Fruit fly (Drosophila melanogaster): Measurements from ENCODE around the gene Nt5a.

Nt5a gene

DNA sequence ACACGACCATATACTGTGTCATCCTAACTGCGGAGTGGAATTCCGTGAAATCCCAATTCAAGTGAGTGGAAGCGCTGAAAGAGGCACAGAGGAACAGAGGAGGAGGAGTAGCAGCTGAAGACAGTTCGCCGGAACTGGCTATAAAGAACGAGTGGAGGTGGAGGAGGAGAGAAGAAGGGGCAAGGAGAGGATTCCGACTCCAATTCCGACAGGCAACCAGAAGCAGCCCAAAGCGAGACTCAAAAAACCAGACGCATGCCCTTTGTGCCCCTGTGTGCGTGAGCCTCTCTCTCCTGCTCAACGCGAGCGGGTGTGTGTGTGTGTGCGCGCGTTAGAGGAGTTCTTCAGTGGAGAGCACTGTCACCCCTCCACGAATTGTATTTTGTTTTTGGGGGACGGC lies 42.2 kb upstream of the Nt5a start:
- peak; percentile 79 for TF ChIP-seq psq (GFP tag; optimal IDR thresholded peaks at IDR 0.05)
- peak; percentile 50 for TF ChIP-seq Dif (GFP tag; optimal IDR thresholded peaks at IDR 0.05; ENCODE audit: partially characterized antibody)
- peak in 1 of 2 experiments; percentile 13 for TF ChIP-seq dl (GFP tag; optimal IDR thresholded peaks at IDR 0.05; ENCODE audit: insufficient read depth in 1 of 2, partially characterized antibody in 2 of 2)
- TF ChIP-seq Dfd (GFP tag; optimal IDR thresholded peaks at IDR 0.05): no peak

DNA sequence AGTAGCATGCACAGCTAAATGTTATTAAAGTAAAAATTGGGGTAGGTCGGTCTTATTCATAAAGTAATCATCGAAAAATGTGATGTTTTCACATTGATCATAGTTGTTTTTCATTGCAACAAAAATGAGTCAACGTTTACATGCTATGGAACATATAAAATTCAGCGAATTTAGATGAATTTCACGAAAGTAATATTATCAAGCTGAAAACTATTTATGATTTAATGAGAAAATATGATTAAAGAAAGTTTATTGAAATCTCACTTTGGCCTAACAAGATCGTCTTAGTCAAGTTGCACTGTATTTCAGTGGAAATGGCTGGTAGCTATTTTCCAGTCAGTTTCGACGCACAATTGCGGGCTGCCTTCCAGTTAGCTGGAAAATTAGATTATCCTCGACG lies 41.7 kb upstream of the Nt5a start:
- TF ChIP-seq Dif (GFP tag; optimal IDR thresholded peaks at IDR 0.05; ENCODE audit: partially characterized antibody) (no peak), Dfd (GFP tag; optimal IDR thresholded peaks at IDR 0.05) (no peak), Hnf4 (GFP tag; optimal IDR thresholded peaks at IDR 0.05) (no peak), dmrt93B (GFP tag; optimal IDR thresholded peaks at IDR 0.05) (no peak), GATAd (GFP tag; optimal IDR thresholded peaks at IDR 0.05) (no peak), Mio (GFP tag; optimal IDR thresholded peaks at IDR 0.05) (no peak)

DNA sequence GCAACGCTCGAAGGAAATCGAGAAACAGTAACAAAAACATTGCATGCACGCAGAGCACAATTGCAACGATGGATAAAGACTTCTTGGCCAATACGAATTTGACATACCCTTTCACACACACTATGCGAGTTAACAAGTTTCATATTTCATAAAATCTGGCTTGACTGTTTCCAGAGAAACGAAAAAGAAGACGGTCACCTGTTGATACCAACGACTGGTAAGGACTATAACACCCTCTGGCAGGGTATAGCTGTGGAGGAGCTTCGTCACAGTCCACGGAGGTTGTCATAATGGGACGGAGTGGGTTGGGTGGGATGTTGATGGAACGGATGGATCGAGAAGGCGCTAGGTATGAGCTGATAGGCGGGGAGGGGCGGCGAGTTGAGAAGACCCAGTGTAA lies 41.0 kb upstream of the Nt5a start:
- peak; percentile 32 for TF ChIP-seq HLH106 (tag; optimal IDR thresholded peaks at IDR 0.05)
- TF ChIP-seq lola (GFP tag; optimal IDR thresholded peaks at IDR 0.05): no peak
- no peak for TF ChIP-seq GATAd (GFP tag; optimal IDR thresholded peaks at IDR 0.05)
- TF ChIP-seq Dfd (GFP tag; optimal IDR thresholded peaks at IDR 0.05): no peak
- peak; percentile 21 for TF ChIP-seq OdsH (GFP tag; optimal IDR thresholded peaks at IDR 0.05)
- TF ChIP-seq sv (GFP tag; optimal IDR thresholded peaks at IDR 0.05): no peak
- TF ChIP-seq Hr78 (GFP tag; optimal IDR thresholded peaks at IDR 0.05): no peak
- TF ChIP-seq CG32264 (GFP tag; optimal IDR thresholded peaks at IDR 0.05): no peak
- peak; percentile 9 for TF ChIP-seq psq (GFP tag; optimal IDR thresholded peaks at IDR 0.05)
- TF ChIP-seq jim (GFP tag; optimal IDR thresholded peaks at IDR 0.05): no peak
- no peak for TF ChIP-seq tai (GFP tag; optimal IDR thresholded peaks at IDR 0.05)
- TF ChIP-seq br (GFP tag; optimal IDR thresholded peaks at IDR 0.05): peak; percentile 34
- TF ChIP-seq rgr (GFP tag; optimal IDR thresholded peaks at IDR 0.05): peak; percentile 38
- no peak for TF ChIP-seq sage (GFP tag; optimal IDR thresholded peaks at IDR 0.05)
- TF ChIP-seq ey (GFP tag; optimal IDR thresholded peaks at IDR 0.05): peak; percentile 66
- TF ChIP-seq dsf (GFP tag; optimal IDR thresholded peaks at IDR 0.05; ENCODE audit: borderline replicate concordance): no peak
- peak in 1 of 2 experiments; percentile 62 for TF ChIP-seq foxo (GFP tag; optimal IDR thresholded peaks at IDR 0.05)
- no peak for TF ChIP-seq Abd-B (GFP tag; optimal IDR thresholded peaks at IDR 0.05)
- no peak for TF ChIP-seq pan (optimal IDR thresholded peaks at IDR 0.05)
- peak; percentile 29 for TF ChIP-seq Sp1 (GFP tag; optimal IDR thresholded peaks at IDR 0.05)
- peak; percentile 49 for TF ChIP-seq h (GFP tag; optimal IDR thresholded peaks at IDR 0.05)
- TF ChIP-seq usp (GFP tag; optimal IDR thresholded peaks at IDR 0.05): no peak
- TF ChIP-seq dmrt93B (GFP tag; optimal IDR thresholded peaks at IDR 0.05): no peak
- TF ChIP-seq Jra (GFP tag; optimal IDR thresholded peaks at IDR 0.05): no peak
- TF ChIP-seq Myc (optimal IDR thresholded peaks at IDR 0.05): no peak
- TF ChIP-seq fru (GFP tag; optimal IDR thresholded peaks at IDR 0.05): peak; percentile 58

DNA sequence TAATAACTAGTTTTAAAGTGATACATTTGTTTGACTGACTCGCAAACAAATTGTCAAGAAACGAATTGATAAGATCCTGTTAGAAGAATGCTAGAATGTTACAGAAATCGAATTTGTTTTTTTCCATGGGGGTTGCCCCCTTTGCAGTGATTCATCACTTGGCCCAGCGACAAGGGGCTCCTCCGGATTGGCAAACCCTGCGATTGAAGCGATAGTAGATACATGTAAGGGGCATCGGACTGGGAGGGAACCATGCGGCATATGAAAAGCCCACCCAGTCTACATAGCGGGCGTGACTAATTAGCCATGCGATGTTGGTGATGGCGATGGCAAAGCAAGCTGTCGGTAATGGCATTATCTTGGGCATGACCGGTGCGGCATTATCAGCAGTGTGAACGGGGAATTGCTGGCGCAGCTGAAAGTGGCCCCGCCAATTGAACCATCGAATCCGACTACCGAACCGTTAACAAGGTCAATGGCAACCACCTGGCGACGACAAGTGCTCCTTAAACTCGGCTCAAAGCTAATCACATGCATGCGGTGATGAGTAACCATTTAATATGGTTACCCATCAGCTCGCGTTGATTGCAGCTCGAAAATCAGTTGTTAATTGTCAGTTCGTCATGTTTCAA lies 39.9 kb upstream of the Nt5a start:
- TF ChIP-seq Vsx2 (GFP tag; optimal IDR thresholded peaks at IDR 0.05; ENCODE audit: partially characterized antibody) (peak; percentile 48), Dfd (GFP tag; optimal IDR thresholded peaks at IDR 0.05) (no peak)

DNA sequence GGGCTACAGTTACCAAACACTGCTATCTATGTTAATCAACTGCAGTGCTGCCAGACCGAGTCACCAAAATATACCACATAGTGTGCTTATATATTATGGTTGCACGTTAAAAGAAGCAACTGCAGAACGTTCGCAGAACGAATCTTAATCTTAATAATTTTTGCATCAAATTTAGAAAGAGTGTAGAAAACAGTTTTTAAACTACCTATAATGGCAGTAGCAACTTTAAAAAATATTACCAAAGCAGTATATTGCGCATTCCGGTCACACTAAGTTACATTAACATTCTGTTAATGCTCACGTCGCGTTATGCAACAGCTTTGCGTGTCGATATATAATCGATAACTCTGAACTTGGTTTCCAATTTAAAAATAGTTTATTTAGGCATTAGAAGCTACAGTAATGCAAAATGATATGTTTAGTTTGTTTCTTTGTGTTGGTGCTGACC lies 34.9 kb upstream of the Nt5a start, which contains the start of gene indra:
Gene indra, minus strand, starts transcription at position 271 of the 448 bp plus-strand sequence.
- TF ChIP-seq sage (GFP tag; optimal IDR thresholded peaks at IDR 0.05) (no peak), Rel (GFP tag; optimal IDR thresholded peaks at IDR 0.05) (no peak), Rel (tag; optimal IDR thresholded peaks at IDR 0.05) (peak; percentile 46), br (GFP tag; optimal IDR thresholded peaks at IDR 0.05) (no peak), dl (GFP tag; optimal IDR thresholded peaks at IDR 0.05; ENCODE audit: insufficient read depth in 1 of 2, partially characterized antibody in 2 of 2) (no peak), GATAd (GFP tag; optimal IDR thresholded peaks at IDR 0.05) (no peak), Hr83 (GFP tag; optimal IDR thresholded peaks at IDR 0.05; ENCODE audit: poor library complexity, severe bottlenecking) (no peak), Dif (GFP tag; optimal IDR thresholded peaks at IDR 0.05; ENCODE audit: partially characterized antibody) (no peak), Abd-B (GFP tag; optimal IDR thresholded peaks at IDR 0.05) (no peak), dmrt93B (GFP tag; optimal IDR thresholded peaks at IDR 0.05) (no peak), lola (GFP tag; optimal IDR thresholded peaks at IDR 0.05) (no peak), usp (GFP tag; optimal IDR thresholded peaks at IDR 0.05) (no peak), Hr78 (GFP tag; optimal IDR thresholded peaks at IDR 0.05) (no peak), sv (GFP tag; optimal IDR thresholded peaks at IDR 0.05) (peak; percentile 68), woc (GFP tag; optimal IDR thresholded peaks at IDR 0.05) (peak; percentile 57), OdsH (GFP tag; optimal IDR thresholded peaks at IDR 0.05) (no peak), Sp1 (GFP tag; optimal IDR thresholded peaks at IDR 0.05) (peak; percentile 53), Vsx2 (GFP tag; optimal IDR thresholded peaks at IDR 0.05; ENCODE audit: partially characterized antibody) (no peak), Hnf4 (GFP tag; optimal IDR thresholded peaks at IDR 0.05) (no peak), ey (GFP tag; optimal IDR thresholded peaks at IDR 0.05) (peak; percentile 79), foxo (GFP tag; optimal IDR thresholded peaks at IDR 0.05) (peak in 1 of 2 experiments; percentile 67), Jra (GFP tag; optimal IDR thresholded peaks at IDR 0.05) (peak; percentile 53), Myc (optimal IDR thresholded peaks at IDR 0.05) (peak; percentile 61), fru (GFP tag; optimal IDR thresholded peaks at IDR 0.05) (peak; percentile 69), CrebA (GFP tag; optimal IDR thresholded peaks at IDR 0.05; ENCODE audit: borderline replicate concordance) (no peak), pan (optimal IDR thresholded peaks at IDR 0.05) (no peak), brk (GFP tag; optimal IDR thresholded peaks at IDR 0.05) (no peak), CG32264 (GFP tag; optimal IDR thresholded peaks at IDR 0.05) (no peak), Dfd (GFP tag; optimal IDR thresholded peaks at IDR 0.05) (no peak), psq (GFP tag; optimal IDR thresholded peaks at IDR 0.05) (peak; percentile 31), CG9705 (GFP tag; optimal IDR thresholded peaks at IDR 0.05) (peak; percentile 35)
